Worm (Caenorhabditis elegans): Measurements from ENCODE around the gene apc-11.

Gene apc-11

DNA sequence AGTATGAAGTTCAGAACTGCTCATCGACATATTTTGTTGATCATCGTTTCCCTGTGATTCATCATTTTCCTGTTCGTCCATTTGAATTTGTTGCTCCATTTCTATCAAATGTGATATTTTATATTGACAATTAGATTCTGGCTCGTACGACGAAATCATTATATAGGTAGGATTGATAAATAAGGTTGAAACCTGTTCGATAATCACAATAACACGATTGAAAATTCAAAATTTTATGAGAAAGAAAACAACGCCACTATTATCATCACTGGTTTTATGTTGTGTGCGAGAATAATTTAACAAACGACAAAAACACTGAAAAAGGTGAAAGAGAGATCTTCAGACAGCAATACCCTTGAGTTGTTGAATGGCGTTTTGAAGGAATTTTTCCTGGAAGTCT is at the start of gene apc-11:
Gene apc-11, minus strand, starts transcription at position 101 of the 400 bp plus-strand sequence.
- no peak for TF ChIP-seq W03F9.2 (tag; optimal IDR thresholded peaks at IDR 0.05)

DNA sequence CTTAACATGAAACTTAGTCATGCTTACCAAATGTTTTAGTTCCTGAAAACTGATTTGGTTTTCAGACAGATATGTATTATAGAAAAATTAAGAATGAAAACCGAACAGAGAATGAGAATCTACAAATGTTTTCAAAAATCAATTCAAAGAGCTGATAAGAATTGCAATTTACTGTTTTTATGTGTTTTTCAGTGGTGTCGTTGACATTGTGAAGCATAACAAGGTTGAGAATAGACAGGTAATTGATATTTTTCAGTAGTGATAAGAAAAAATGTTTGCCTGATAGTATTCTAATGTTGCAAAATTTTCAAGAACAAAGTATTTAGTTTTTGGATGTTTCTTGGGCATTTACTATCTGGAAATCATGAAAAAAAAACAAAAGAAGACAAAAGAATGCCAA is 49.0 kb upstream of the apc-11 start, which contains the start of gene pfas-1:
Gene pfas-1, minus strand, starts transcription at position 49 of the 400 bp plus-strand sequence.
- TF ChIP-seq dao-5 (tag; optimal IDR thresholded peaks at IDR 0.05): no peak
- no peak for TF ChIP-seq W03F9.2 (tag; optimal IDR thresholded peaks at IDR 0.05)

DNA sequence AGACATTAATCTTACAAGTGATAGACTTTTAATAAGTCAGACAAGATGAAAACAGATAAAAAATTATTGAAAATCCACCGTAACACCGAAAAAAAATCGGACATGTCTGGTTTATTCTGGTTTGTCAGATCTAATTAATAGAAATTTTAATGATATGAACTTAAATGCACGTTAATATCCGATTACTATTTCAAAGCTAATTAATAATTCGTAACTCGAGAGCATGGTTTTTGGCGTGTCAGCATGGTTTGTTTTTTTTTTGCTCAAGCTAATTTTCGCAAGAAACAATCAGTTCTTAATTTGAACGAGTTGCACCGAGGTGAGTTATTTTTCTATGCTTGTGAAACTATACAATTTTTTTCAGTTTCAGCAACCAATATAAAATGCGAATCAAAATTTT is 40.7 kb upstream of the apc-11 start, which contains the start of gene clec-153:
Gene clec-153, plus strand, starts transcription at position 301 of the 400 bp plus-strand sequence.
- TF ChIP-seq dao-5 (tag; optimal IDR thresholded peaks at IDR 0.05) (no peak), him-1 (tag; optimal IDR thresholded peaks at IDR 0.05) (no peak), W03F9.2 (tag; optimal IDR thresholded peaks at IDR 0.05) (no peak)

DNA sequence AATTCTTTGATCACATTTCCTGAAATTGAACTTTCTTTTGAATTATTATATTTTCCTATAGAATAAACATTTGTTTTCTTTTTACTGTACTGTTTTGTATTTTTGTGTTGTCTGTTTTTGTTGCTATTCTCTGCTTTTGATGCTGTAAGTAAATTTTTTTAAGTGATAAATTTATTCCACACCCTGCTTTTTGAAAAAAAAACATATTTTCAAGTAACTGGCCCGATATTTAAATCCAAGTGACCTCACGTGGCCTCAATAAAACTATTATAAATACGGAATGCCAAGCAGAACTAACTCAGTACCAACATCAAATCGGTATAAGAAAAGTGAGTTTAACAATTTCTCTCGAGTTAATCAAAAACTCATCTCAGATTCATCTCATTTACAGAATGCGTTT is 33.9 kb upstream of the apc-11 start, which contains the start of gene clec-151:
Gene clec-151, plus strand, starts transcription at position 301 of the 400 bp plus-strand sequence.
- TF ChIP-seq him-1 (tag; optimal IDR thresholded peaks at IDR 0.05) (no peak), W03F9.2 (tag; optimal IDR thresholded peaks at IDR 0.05) (no peak), dao-5 (tag; optimal IDR thresholded peaks at IDR 0.05) (no peak)

DNA sequence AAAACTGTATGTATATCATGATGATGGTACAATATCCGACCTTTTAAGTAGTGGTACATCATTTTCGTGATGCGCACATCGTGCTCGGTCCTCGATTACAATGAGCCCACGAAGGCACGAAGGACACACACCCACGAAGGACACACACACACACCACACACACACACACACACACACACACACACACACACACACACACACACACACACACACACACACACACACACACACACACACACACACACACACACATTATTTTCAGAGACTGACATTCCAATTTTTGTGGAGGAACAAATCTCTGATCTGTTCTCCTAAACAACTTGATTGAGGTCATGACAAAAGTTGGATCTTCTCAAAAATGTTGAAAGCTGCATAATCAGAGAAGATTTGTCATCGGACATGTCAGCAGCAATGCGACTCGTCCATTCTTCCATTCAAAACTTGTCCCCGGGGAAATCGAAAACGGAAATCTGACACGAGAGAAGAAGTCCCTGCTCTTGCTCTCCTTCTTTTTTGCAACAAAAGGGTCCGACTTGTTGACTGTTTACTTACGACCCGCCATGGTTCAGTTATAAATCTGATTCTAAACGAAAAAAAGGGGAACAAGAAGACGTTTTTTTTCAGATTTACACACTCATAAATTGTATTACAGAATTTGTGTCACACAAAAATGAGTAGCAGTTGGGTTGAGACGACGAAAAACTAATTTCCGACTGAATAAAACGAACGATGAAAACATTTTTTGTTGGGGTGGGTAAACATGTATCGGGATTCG is 32.1 kb upstream of the apc-11 start:
- no peak for TF ChIP-seq W03F9.2 (tag; optimal IDR thresholded peaks at IDR 0.05)

DNA sequence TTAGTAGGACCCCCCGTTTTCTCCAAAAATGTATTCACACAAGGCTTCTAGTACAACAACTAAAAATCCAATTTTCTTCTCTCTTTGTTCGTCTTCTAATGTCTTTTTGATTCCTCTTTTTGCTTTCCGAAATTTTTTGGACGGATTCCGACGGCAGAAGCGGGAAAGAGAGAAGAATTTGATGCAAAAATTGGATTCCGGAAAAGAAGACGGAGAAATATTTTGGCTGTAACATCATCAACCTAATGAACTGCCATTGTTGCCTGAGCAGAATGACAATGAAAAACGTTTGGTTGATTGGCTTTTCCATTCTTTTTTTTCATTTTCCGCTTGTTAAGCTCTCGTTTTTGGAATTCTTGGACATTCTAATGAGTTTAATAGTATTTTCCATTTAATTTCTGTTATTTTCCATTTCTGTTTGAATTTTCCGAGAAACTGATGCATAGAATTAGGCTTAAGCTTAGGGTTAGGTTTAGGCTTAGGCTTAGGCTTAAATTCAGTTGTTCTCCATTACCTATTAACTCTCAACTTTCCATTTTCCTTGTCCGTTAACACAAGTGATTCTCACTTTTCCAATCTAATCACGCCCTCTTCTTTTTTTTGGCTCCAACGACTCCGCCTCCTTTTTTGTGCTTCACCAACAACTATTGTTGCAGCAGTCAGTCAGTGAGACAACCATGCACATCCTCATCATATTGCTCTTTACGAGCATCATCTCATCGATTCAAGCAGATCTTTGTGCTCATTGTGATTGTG is 28.3 kb upstream of the apc-11 start, which contains the start of gene lron-5:
Gene lron-5, plus strand, starts transcription at position 655 of the 756 bp plus-strand sequence.
- TF ChIP-seq W03F9.2 (tag; optimal IDR thresholded peaks at IDR 0.05) (no peak), dao-5 (tag; optimal IDR thresholded peaks at IDR 0.05) (no peak), him-1 (tag; optimal IDR thresholded peaks at IDR 0.05) (no peak)

DNA sequence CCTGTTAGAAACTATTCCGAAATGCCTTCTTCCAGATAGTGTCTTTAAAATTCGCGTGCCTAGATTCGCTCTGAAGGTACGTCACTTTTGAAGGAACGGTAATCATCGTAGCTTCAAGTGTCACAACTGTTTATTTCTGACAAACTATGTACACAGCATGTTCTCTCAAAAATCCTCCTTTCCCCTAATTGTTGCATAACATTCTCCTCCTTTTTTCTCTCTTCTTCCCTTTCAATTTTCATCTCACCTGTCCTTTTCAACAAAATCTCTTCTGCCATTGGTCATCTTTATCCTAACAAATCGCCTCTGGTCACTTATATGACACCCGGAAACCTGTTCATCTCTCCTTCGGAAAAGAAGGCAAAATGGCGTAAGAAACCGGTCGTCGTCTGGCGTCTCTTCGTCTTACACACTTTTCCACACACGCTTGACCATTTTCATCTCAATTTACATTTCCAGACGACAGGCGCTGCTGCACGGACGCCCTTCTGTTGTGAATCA is 21.9 kb upstream of the apc-11 start, which contains the start of gene lips-3:
Gene lips-3, plus strand, starts transcription at position 458 of the 501 bp plus-strand sequence.
- TF ChIP-seq W03F9.2 (tag; optimal IDR thresholded peaks at IDR 0.05) (no peak), him-1 (tag; optimal IDR thresholded peaks at IDR 0.05) (no peak), dao-5 (tag; optimal IDR thresholded peaks at IDR 0.05) (no peak)

DNA sequence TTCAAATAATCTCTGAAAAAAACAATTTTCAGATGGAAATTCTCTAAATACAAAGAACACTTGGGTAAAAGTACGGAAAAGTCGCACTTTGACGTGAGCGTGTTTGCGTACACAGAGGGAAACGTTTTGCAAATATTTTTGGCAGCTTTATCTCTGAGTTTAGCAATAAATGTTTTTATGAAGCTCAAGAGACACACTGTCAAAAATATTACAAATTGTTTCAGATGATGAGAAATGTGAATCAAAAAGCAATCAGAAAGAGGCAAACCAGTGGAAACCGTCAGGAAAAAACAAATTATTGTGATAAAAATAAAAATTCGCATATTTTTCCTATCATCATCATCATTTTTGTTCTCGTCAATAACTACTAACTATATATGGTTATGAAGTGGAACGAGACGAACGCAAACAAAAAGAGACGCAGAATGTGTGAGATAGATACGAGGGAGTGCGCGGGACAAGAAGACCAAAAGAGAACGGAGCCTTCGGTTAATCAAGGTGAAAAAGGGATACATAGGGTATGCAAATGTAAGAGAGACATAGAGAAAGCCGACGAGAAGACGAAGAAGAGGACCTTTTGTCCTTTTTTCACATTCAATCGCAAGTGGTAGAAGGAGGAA is 18.2 kb upstream of the apc-11 start, which contains the start of gene sel-2:
Gene sel-2, minus strand, starts transcription at position 51 of the 620 bp plus-strand sequence.
- TF ChIP-seq him-1 (tag; optimal IDR thresholded peaks at IDR 0.05) (no peak), dao-5 (tag; optimal IDR thresholded peaks at IDR 0.05) (no peak), W03F9.2 (tag; optimal IDR thresholded peaks at IDR 0.05) (no peak)

DNA sequence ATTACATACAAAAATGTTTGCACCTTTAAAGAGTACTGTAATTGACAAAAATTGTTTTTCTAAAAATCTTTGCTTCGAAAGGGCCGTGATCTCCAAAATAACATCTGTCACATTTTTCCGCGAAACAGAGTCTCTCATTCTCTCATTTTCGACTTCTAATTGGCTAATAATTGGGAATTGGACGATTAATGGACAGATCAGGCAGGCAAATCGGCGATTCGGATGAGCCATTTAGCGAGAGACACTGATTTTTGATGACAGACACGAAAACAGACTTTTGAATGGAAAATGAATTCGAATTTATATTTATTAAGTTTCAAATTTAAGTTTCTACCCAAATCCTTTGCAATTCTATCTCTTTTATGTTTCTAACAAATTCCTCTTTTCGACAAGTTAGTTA is 9.6 kb upstream of the apc-11 start:
- TF ChIP-seq him-1 (tag; optimal IDR thresholded peaks at IDR 0.05) (no peak), W03F9.2 (tag; optimal IDR thresholded peaks at IDR 0.05) (no peak), dao-5 (tag; optimal IDR thresholded peaks at IDR 0.05) (no peak)

DNA sequence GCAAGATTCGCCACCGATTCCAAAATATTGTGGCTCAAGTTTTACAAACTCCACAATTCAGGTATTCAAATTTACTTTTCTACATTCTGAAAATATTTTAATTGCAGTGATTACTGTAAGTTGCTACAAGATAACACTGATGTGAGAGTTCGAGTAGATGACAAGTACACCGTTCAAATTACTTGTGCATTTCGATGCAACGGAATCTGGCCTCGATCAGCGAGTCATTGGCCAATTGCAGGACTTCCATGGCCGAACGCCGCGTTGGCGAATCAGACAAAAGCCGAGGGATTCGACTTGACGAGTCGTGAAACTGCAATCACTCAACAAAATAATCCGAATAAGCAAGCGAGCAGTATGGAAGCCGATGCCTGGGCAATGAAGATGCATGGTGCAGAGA is 7.1 kb upstream of the apc-11 start:
- no peak for TF ChIP-seq dao-5 (tag; optimal IDR thresholded peaks at IDR 0.05)
- no peak for TF ChIP-seq him-1 (tag; optimal IDR thresholded peaks at IDR 0.05)
- no peak for TF ChIP-seq W03F9.2 (tag; optimal IDR thresholded peaks at IDR 0.05)

DNA sequence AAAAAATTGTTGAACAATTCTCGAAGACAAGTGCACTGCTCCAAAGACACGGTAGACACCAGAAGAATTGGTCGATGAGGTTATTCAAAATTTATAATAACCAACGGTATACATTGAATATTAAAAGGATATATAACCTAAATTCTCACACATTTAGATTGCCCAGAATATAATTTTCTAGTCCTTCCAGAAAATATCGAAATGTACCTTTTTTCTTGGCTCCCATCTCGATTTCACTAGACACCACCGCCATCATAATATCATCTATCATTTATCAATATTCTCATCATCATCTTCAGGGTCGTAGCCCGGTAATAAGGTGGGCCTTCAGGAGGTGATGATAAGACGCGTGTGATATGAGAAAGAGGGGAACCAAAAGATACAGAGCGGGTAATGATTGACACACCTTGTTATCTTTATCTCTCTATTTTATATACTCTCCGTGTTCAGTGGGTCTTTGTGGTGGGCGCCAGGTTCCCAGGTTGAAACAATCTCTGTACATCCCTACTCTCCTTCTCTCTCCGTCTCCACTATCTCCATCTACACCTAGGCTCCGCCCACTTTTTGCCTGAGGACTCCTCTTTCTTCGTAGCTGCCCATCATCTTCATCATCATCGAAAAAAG is 6.0 kb upstream of the apc-11 start, which contains the start of gene mab-21:
Gene mab-21, plus strand, starts transcription at position 615 of the 624 bp plus-strand sequence.
- TF ChIP-seq dao-5 (tag; optimal IDR thresholded peaks at IDR 0.05): no peak

DNA sequence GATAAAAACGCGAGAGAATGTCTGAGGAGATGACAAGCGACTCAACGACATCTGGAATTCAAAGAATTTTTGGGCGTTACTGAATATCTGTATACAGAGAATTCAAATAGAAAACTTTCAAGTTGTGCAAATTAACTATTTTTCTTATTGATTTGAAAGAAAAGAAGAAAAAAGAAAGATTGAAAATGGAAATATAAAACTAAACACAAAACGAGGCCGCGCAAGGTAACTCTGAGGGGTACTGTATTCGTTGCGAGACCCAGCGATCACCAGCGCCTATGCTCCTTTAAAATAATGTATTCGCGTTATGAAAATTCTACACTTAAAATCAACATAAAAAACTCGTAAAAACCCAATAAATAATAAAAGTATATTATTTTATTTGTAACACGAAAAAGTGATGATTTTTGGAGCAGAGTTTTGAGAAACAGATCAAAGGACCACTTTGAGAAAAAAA is 1.6 kb upstream of the apc-11 start, which contains the start of gene asb-1:
Gene asb-1, minus strand, starts transcription at position 51 of the 457 bp plus-strand sequence.
- TF ChIP-seq dao-5 (tag; optimal IDR thresholded peaks at IDR 0.05) (no peak), W03F9.2 (tag; optimal IDR thresholded peaks at IDR 0.05) (no peak), him-1 (tag; optimal IDR thresholded peaks at IDR 0.05) (no peak)

Data from whole organism, L4/young adult.